Worm (Caenorhabditis elegans) whole organism, early embryonic: ENCODE data around the gene D1046.2.
A peak's percentile ranks its signal among the peaks of the same experiment; 100 is the strongest.

Source experiments
- B0310.2 ChIP-seq: sonication (generic microtip); optimal IDR thresholded peaks from 2 replicates; lab custom pipeline; 2016; ENCODE audit warnings: mild to moderate bottlenecking, missing genetic modification characterization, missing compliant biosample characterization
- F13C5.2 ChIP-seq: sonication (generic microtip); optimal IDR thresholded peaks from 2 replicates; lab custom pipeline; 2017; ENCODE audit warnings: mild to moderate bottlenecking, missing genetic modification characterization, inconsistent platforms, missing compliant biosample characterization
- aly-1 ChIP-seq: sonication (generic microtip); optimal IDR thresholded peaks from 2 replicates; lab custom pipeline; 2016; ENCODE audit warnings: missing genetic modification characterization, missing compliant biosample characterization
- ama-1 ChIP-seq: fragments of 150-350 bp; optimal IDR thresholded peaks from 2 replicates; lab custom pipeline; 2014
- ceh-13 ChIP-seq: fragments of 200-800 bp; sonication (Bioruptor generic); optimal IDR thresholded peaks from 2 replicates; lab custom pipeline; 2018; ENCODE audit warnings: mild to moderate bottlenecking, missing genetic modification characterization, missing compliant biosample characterization
- ceh-36 ChIP-seq: sonication (generic microtip); optimal IDR thresholded peaks from 2 replicates; lab custom pipeline; 2016; ENCODE audit warnings: missing genetic modification characterization, inconsistent platforms, missing compliant biosample characterization
- ets-7 ChIP-seq: sonication (generic microtip); optimal IDR thresholded peaks from 2 replicates; lab custom pipeline; 2016; ENCODE audit warnings: missing genotype, missing genetic modification characterization, missing compliant biosample characterization
- flt-1 ChIP-seq: fragments of 200-800 bp; sonication (Bioruptor generic); IDR thresholded peaks from 2 replicates; pipeline ENCODE4 v1.3.6; 2022; ENCODE audit warnings: missing genetic modification characterization, missing compliant biosample characterization
- hmbx-1 ChIP-seq: sonication (generic microtip); optimal IDR thresholded peaks from 2 replicates; lab custom pipeline; 2016; ENCODE audit warnings: mild to moderate bottlenecking, missing genetic modification characterization, missing compliant biosample characterization
- hmg-4 ChIP-seq: fragments of 200-800 bp; sonication (Bioruptor generic); optimal IDR thresholded peaks from 2 replicates; lab custom pipeline; 2018; ENCODE audit warnings: mild to moderate bottlenecking, missing genetic modification characterization, missing compliant biosample characterization
- hnd-1 ChIP-seq: sonication (generic microtip); optimal IDR thresholded peaks from 2 replicates; lab custom pipeline; 2016; ENCODE audit warnings: missing genetic modification characterization, missing compliant biosample characterization
- pes-1 ChIP-seq: fragments of 200-800 bp; sonication (Bioruptor generic); IDR thresholded peaks from 2 replicates; pipeline ENCODE4 v1.3.6; 2022; ENCODE audit warnings: missing genetic modification reagents, missing genetic modification characterization, missing compliant biosample characterization
- scrt-1 ChIP-seq: fragments of 200-800 bp; sonication (Bioruptor generic); IDR thresholded peaks from 2 replicates; pipeline ENCODE4 v1.3.6; 2022; ENCODE audit warnings: missing genetic modification characterization, missing compliant biosample characterization
- sea-1 ChIP-seq: fragments of 200-800 bp; sonication (Bioruptor generic); conservative IDR thresholded peaks from 2 replicates; pipeline ENCODE4 v1.3.6; 2022; ENCODE audit warnings: missing genetic modification characterization, missing compliant biosample characterization
- tbx-11 ChIP-seq: fragments of 200-800 bp; sonication (Bioruptor generic); IDR thresholded peaks from 2 replicates; pipeline ENCODE4 v1.3.6; 2022; ENCODE audit warnings: missing genetic modification characterization, missing compliant biosample characterization
- tbx-37 ChIP-seq: fragments of 200-800 bp; sonication (Bioruptor generic); conservative IDR thresholded peaks from 2 replicates; pipeline ENCODE4 v1.3.6; 2022; ENCODE audit warnings: missing genetic modification reagents, missing genetic modification characterization, missing compliant biosample characterization
- tra-4 ChIP-seq: sonication (generic microtip); optimal IDR thresholded peaks from 2 replicates; lab custom pipeline; 2017; ENCODE audit warnings: missing genetic modification characterization, missing compliant biosample characterization

The D1046.2 gene

DNA sequence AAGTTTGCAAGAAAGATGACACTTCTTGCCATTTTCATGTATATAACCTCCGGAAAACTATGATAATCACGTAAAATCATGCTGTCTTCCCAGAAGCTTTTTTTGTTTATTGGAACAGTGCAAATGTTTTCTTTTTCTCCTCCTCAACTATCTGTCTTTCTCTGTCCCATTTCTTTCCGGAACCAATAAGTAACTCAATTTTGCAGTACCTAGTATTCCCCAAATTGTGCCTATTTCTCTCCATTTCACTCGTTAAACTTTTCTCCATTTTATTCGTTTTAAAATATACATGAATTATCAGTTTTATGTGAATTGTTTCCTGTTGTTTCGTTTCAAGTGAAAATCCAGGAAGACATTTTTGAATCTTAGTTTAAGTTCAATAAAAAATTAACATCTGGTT, 17.6 kb upstream of the D1046.2 start:
- no peak for TF ChIP-seq ama-1 (lab: Kevin White, UChicago)
- no peak for TF ChIP-seq hmbx-1 (tag; lab: Kevin White, UChicago)
- no peak for TF ChIP-seq pes-1 (GFP tag; lab: Robert Waterston, UW)
- no peak for TF ChIP-seq sea-1
- no peak for TF ChIP-seq hnd-1 (tag; lab: Kevin White, UChicago)
- TF ChIP-seq tbx-11 (GFP tag; lab: Robert Waterston, UW) = no peak
- no peak for TF ChIP-seq tra-4
- no peak for TF ChIP-seq aly-1 (tag; lab: Kevin White, UChicago)
- TF ChIP-seq flt-1 (GFP tag; lab: Robert Waterston, UW) = no peak

- TF ChIP-seq ceh-36 = no peak
- TF ChIP-seq B0310.2 = no peak
- TF ChIP-seq ets-7 = no peak
- TF ChIP-seq aly-1 (tag; lab: Kevin White, UChicago) = no peak
- no peak for TF ChIP-seq hmg-4 (GFP tag; lab: Kevin White, UChicago)
- TF ChIP-seq hnd-1 (tag; lab: Kevin White, UChicago) = no peak
- TF ChIP-seq sea-1 = no peak
- no peak for TF ChIP-seq scrt-1 (GFP tag; lab: Robert Waterston, UW)
- no peak for TF ChIP-seq ceh-13 (GFP tag; lab: Kevin White, UChicago)
- TF ChIP-seq tbx-11 (GFP tag; lab: Robert Waterston, UW) = no peak
These were observed 7.7 kb upstream of the D1046.2 start, which contains the start of gene D1046.4 for ce11 chrIV:8933575-8933974. Gene D1046.4 (plus strand): TSS chrIV:8933875.

- TF ChIP-seq tra-4 (no peak), hnd-1 (tag; lab: Kevin White, UChicago) (no peak), B0310.2 (no peak), sea-1 (no peak), scrt-1 (GFP tag; lab: Robert Waterston, UW) (no peak), ceh-36 (no peak), hmg-4 (GFP tag; lab: Kevin White, UChicago) (no peak), tbx-11 (GFP tag; lab: Robert Waterston, UW) (no peak)
These were observed 4.2 kb upstream of the D1046.2 start, which contains the start of the genes D1046.18 and slc-25A26 for ce11 chrIV:8929942-8930492. Gene D1046.18 (plus strand): TSS chrIV:8930242. Gene slc-25A26 (plus strand): TSS chrIV:8930442.

ce11 chrIV:8927093-8927492, 1.2 kb upstream of the D1046.2 start:
- TF ChIP-seq tra-4 (peak; percentile 97), tbx-11 (GFP tag; lab: Robert Waterston, UW) (peak; percentile 99), ceh-13 (GFP tag; lab: Kevin White, UChicago) (peak; percentile 92), B0310.2 (peak; percentile 97), sea-1 (peak; percentile 99), pes-1 (GFP tag; lab: Robert Waterston, UW) (peak; percentile 97), flt-1 (GFP tag; lab: Robert Waterston, UW) (peak; percentile 97), hmg-4 (GFP tag; lab: Kevin White, UChicago) (peak; percentile 98), aly-1 (tag; lab: Kevin White, UChicago) (peak; percentile 98), hnd-1 (tag; lab: Kevin White, UChicago) (peak; percentile 86), scrt-1 (GFP tag; lab: Robert Waterston, UW) (peak; percentile 95), F13C5.2 (tag; lab: Kevin White, UChicago) (peak; percentile 96), ceh-36 (peak; percentile 95), ama-1 (lab: Kevin White, UChicago) (no peak), ets-7 (peak; percentile 94), hmbx-1 (tag; lab: Kevin White, UChicago) (peak; percentile 91), tbx-37 (GFP tag; lab: Robert Waterston, UW) (peak; percentile 93)

- no peak for TF ChIP-seq hmbx-1 (tag; lab: Kevin White, UChicago)
- TF ChIP-seq scrt-1 (GFP tag; lab: Robert Waterston, UW) = no peak
- no peak for TF ChIP-seq ets-7
- TF ChIP-seq tbx-11 (GFP tag; lab: Robert Waterston, UW) = no peak
These were observed 644 bp upstream of the D1046.2 start for ce11 chrIV:8926511-8926910.

DNA sequence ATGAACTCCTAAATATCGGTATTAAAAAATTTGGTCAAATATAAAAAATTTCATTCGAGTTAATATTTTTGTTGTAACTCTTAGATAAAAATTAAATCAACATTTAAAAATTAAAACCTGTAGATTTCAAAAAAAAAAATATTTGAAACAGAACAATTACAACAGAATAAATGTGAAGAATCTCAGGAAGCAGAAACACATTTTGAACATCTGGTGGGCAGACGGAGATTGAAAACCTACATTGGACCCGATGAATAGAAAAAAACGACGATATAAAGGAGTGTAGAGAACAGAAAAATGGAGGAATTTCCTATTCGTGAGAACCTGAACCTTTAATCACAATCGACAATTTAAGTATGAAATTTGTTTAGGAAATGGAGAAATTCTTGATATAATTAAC, 1.7 kb downstream of the D1046.2 start:
- TF ChIP-seq hnd-1 (tag; lab: Kevin White, UChicago) (no peak), pes-1 (GFP tag; lab: Robert Waterston, UW) (no peak), F13C5.2 (tag; lab: Kevin White, UChicago) (no peak), B0310.2 (no peak), tra-4 (no peak), hmg-4 (GFP tag; lab: Kevin White, UChicago) (no peak), hmbx-1 (tag; lab: Kevin White, UChicago) (no peak), tbx-37 (GFP tag; lab: Robert Waterston, UW) (no peak), sea-1 (no peak), aly-1 (tag; lab: Kevin White, UChicago) (no peak), ama-1 (lab: Kevin White, UChicago) (no peak), ceh-13 (GFP tag; lab: Kevin White, UChicago) (no peak), tbx-11 (GFP tag; lab: Robert Waterston, UW) (no peak), ceh-36 (no peak), flt-1 (GFP tag; lab: Robert Waterston, UW) (no peak), scrt-1 (GFP tag; lab: Robert Waterston, UW) (no peak)

DNA sequence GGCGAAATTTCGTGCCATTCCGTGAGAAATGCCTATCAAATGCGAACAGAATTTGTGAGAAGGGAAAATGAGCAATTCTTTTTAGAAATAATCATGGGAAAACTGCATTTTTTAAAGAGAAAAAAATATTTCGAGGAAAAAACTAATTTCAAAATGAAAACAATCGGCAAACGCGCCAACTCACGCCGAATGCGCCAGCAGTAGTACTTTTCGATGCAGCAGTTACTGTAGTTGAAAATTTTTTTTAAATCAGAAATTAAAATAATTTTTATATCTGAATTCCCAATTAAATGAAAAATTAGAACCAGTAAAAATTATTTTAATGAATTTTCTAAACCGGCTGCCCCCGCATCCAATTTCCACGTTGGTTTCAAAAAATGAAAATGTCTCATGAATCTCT, 2.5 kb downstream of the D1046.2 start:
- no peak for TF ChIP-seq pes-1 (GFP tag; lab: Robert Waterston, UW)
- no peak for TF ChIP-seq tbx-11 (GFP tag; lab: Robert Waterston, UW)
- TF ChIP-seq B0310.2 = no peak
- TF ChIP-seq ceh-13 (GFP tag; lab: Kevin White, UChicago) = no peak
- no peak for TF ChIP-seq hmg-4 (GFP tag; lab: Kevin White, UChicago)
- TF ChIP-seq scrt-1 (GFP tag; lab: Robert Waterston, UW) = no peak
- TF ChIP-seq flt-1 (GFP tag; lab: Robert Waterston, UW) = no peak
- TF ChIP-seq ama-1 (lab: Kevin White, UChicago) = no peak
- TF ChIP-seq sea-1 = no peak
- no peak for TF ChIP-seq tra-4
- TF ChIP-seq hnd-1 (tag; lab: Kevin White, UChicago) = no peak
- no peak for TF ChIP-seq hmbx-1 (tag; lab: Kevin White, UChicago)
- no peak for TF ChIP-seq F13C5.2 (tag; lab: Kevin White, UChicago)
- no peak for TF ChIP-seq ceh-36
- TF ChIP-seq ets-7 = no peak
- TF ChIP-seq aly-1 (tag; lab: Kevin White, UChicago) = no peak
- no peak for TF ChIP-seq tbx-37 (GFP tag; lab: Robert Waterston, UW)
